Fruit fly (Drosophila melanogaster): ENCODE data around the gene CG43993.

DNA sequence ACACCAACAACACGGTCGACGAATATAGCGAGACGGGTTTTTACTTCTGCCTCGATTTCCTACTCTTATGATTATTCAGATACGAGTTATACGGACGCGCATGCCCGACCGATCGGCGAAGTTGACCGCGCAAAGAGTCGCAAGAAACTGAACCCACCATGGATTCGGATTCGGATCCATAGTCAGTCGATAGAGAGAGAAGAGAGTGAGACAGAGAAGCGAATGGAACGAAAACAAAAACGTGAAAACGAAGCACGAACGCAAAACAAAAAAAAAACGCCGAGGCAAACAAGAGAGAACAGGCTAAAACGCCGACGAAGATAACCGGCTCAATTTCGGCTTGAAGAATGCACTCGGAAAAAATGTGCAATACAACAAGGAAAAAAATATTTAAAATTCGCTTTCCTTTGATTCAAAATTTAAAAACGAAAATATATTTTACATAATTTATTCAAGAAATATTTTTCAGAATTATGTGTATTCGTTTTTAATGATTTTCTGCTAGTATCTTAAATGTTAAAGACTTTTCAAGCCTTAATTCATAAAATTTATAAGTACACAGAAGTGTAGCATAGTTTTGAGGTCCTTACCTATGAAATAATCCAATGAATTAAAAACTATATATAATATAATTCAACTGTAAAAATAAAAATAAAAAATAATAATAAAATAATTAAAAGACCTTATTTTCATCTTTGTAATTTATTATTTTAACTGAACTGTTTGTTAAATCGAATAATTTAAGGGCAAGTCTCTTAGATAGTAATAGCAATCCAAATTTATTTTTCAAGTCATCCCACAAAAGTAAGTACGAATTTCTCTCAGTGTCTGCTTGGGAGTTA lies 49.5 kb downstream of the CG43993 start, which contains the start of gene Sema5c:
- TF ChIP-seq psq (optimal IDR thresholded peaks at IDR 0.05) (no peak), pan (optimal IDR thresholded peaks at IDR 0.05) (no peak)
